Fruit fly (Drosophila melanogaster) whole organism, prepupa: Measurements from ENCODE around the gene Esyt2.

Experiments
- CG10631 ChIP-seq: fragments of 200-800 bp; sonication (Bioruptor generic); optimal IDR thresholded peaks from 2 replicates; lab custom pipeline; 2016; ENCODE audit warnings: missing biosample characterization, missing genetic modification characterization
- CG10669 ChIP-seq: fragments of 200-800 bp; sonication (Bioruptor generic); optimal IDR thresholded peaks from 3 replicates; lab custom pipeline; 2018; ENCODE audit warnings: missing biosample characterization, mild to moderate bottlenecking, missing genetic modification characterization, moderate library complexity
- CG11294 ChIP-seq: fragments of 200-800 bp; sonication (Bioruptor generic); IDR thresholded peaks from 2 replicates; pipeline ENCODE4 v1.3.6; 2022; ENCODE audit warnings: missing biosample characterization, missing genetic modification characterization
- CG11762 ChIP-seq: fragments of 200-800 bp; sonication (Bioruptor generic); optimal IDR thresholded peaks from 3 replicates; lab custom pipeline; 2016; ENCODE audit warnings: missing biosample characterization, missing genetic modification characterization; ENCODE audit not compliant: insufficient read depth
- CG15336 ChIP-seq: fragments of 200-800 bp; sonication (Bioruptor generic); IDR thresholded peaks from 2 replicates; pipeline ENCODE4 v1.3.6; 2022; ENCODE audit warnings: missing biosample characterization, missing genetic modification characterization
- CG1621 ChIP-seq: fragments of 200-800 bp; sonication (Bioruptor generic); optimal IDR thresholded peaks from 3 replicates; lab custom pipeline; 2018; ENCODE audit warnings: missing biosample characterization, mild to moderate bottlenecking, missing genetic modification characterization
- CG16779 ChIP-seq: fragments of 200-800 bp; sonication (Bioruptor generic); optimal IDR thresholded peaks from 3 replicates; lab custom pipeline; 2017; ENCODE audit warnings: missing biosample characterization, mild to moderate bottlenecking, missing genetic modification characterization
- CG3032 ChIP-seq: fragments of 200-800 bp; optimal IDR thresholded peaks from 2 replicates; lab custom pipeline; 2019; ENCODE audit warnings: missing biosample characterization, mild to moderate bottlenecking, missing genetic modification characterization, moderate library complexity
- CG31627 ChIP-seq: fragments of 200-800 bp; sonication (Bioruptor generic); optimal IDR thresholded peaks from 3 replicates; lab custom pipeline; 2016; ENCODE audit warnings: missing biosample characterization, missing genetic modification characterization
- CG32006 ChIP-seq: fragments of 200-800 bp; sonication (Bioruptor generic); optimal IDR thresholded peaks from 3 replicates; lab custom pipeline; 2017; ENCODE audit warnings: missing biosample characterization, mild to moderate bottlenecking, missing genetic modification characterization
- CG34406 ChIP-seq: fragments of 200-800 bp; sonication (Bioruptor generic); optimal IDR thresholded peaks from 3 replicates; lab custom pipeline; 2016; ENCODE audit warnings: missing biosample characterization, missing genetic modification characterization
- CG3919 ChIP-seq: fragments of 200-800 bp; sonication (Bioruptor generic); optimal IDR thresholded peaks from 3 replicates; lab custom pipeline; 2016; ENCODE audit warnings: missing biosample characterization, missing genetic modification characterization
- CG4318 ChIP-seq: fragments of 200-800 bp; sonication (Bioruptor generic); optimal IDR thresholded peaks from 3 replicates; lab custom pipeline; 2017; ENCODE audit warnings: missing biosample characterization, mild to moderate bottlenecking, missing genetic modification characterization
- CG6163 ChIP-seq: fragments of 200-800 bp; sonication (Bioruptor generic); IDR thresholded peaks from 3 replicates; pipeline ENCODE4 v1.3.6; 2022; ENCODE audit warnings: missing biosample characterization, missing genetic modification characterization
- CG6792 ChIP-seq: fragments of 200-800 bp; sonication (Bioruptor generic); optimal IDR thresholded peaks from 3 replicates; lab custom pipeline; 2016; ENCODE audit warnings: missing biosample characterization, missing genetic modification characterization
- CG6808 ChIP-seq: fragments of 200-800 bp; sonication (Bioruptor generic); optimal IDR thresholded peaks from 3 replicates; lab custom pipeline; 2017; ENCODE audit warnings: missing biosample characterization, missing genetic modification characterization, mild to moderate bottlenecking, moderate library complexity, missing genetic modification reagents
- CG7368 ChIP-seq: fragments of 200-800 bp; sonication (Bioruptor generic); optimal IDR thresholded peaks from 3 replicates; lab custom pipeline; 2016; ENCODE audit warnings: missing biosample characterization, missing genetic modification characterization
- CG8119 ChIP-seq: fragments of 200-800 bp; sonication (Bioruptor generic); IDR thresholded peaks from 3 replicates; pipeline ENCODE4 v1.3.6; 2022; ENCODE audit warnings: missing biosample characterization, missing genetic modification characterization
- CG8319 ChIP-seq: fragments of 200-800 bp; sonication (Bioruptor generic); optimal IDR thresholded peaks from 3 replicates; lab custom pipeline; 2016; ENCODE audit warnings: missing biosample characterization, missing genetic modification characterization
- Eip78C ChIP-seq: fragments of 200-800 bp; sonication (Bioruptor generic); peaks from one replicate; lab custom pipeline; 2016; ENCODE audit warnings: missing biosample characterization, missing genetic modification characterization
- Eip93F ChIP-seq: fragments of 200-800 bp; sonication (Bioruptor generic); optimal IDR thresholded peaks from 2 replicates; lab custom pipeline; 2016; ENCODE audit warnings: missing biosample characterization, mild to moderate bottlenecking, missing genetic modification characterization
- Ets21C ChIP-seq: fragments of 200-800 bp; sonication (Bioruptor generic); optimal IDR thresholded peaks from 3 replicates; lab custom pipeline; 2016; ENCODE audit warnings: missing biosample characterization, missing genetic modification characterization
- Ets96B ChIP-seq: fragments of 200-800 bp; optimal IDR thresholded peaks from 2 replicates; lab custom pipeline; 2019; ENCODE audit warnings: missing biosample characterization, mild to moderate bottlenecking, missing genetic modification characterization, moderate library complexity
- Hr38 ChIP-seq: sonication (Bioruptor generic); optimal IDR thresholded peaks from 2 replicates; lab custom pipeline; 2016; ENCODE audit warnings: missing biosample characterization, missing genetic modification characterization
- Hr39 ChIP-seq: fragments of 200-800 bp; sonication (Bioruptor generic); optimal IDR thresholded peaks from 2 replicates; lab custom pipeline; 2016; ENCODE audit warnings: missing biosample characterization, missing genetic modification characterization
- Met ChIP-seq: fragments of 200-800 bp; sonication (Bioruptor generic); optimal IDR thresholded peaks from 3 replicates; lab custom pipeline; 2016; ENCODE audit warnings: missing biosample characterization, missing genetic modification characterization
- Smox ChIP-seq: fragments of 200-800 bp; sonication (Bioruptor generic); optimal IDR thresholded peaks from 3 replicates; lab custom pipeline; 2016; ENCODE audit warnings: missing biosample characterization, missing genetic modification characterization
- Sox102F ChIP-seq: fragments of 200-800 bp; sonication (Bioruptor generic); optimal IDR thresholded peaks from 2 replicates; lab custom pipeline; 2016; ENCODE audit warnings: missing biosample characterization, mild to moderate bottlenecking, missing genetic modification characterization
- Sox14 ChIP-seq: fragments of 200-800 bp; sonication (Bioruptor generic); optimal IDR thresholded peaks from 3 replicates; lab custom pipeline; 2016; ENCODE audit warnings: missing biosample characterization, missing genetic modification characterization
- Sox15 ChIP-seq: fragments of 200-800 bp; sonication (Bioruptor generic); optimal IDR thresholded peaks from 3 replicates; lab custom pipeline; 2016; ENCODE audit warnings: missing biosample characterization, missing genetic modification characterization
- acj6 ChIP-seq: fragments of 200-800 bp; sonication (Bioruptor generic); optimal IDR thresholded peaks from 3 replicates; lab custom pipeline; 2016; ENCODE audit warnings: missing biosample characterization, missing genetic modification characterization
- cyc ChIP-seq: fragments of 200-800 bp; sonication (Bioruptor generic); optimal IDR thresholded peaks from 3 replicates; lab custom pipeline; 2016; ENCODE audit warnings: missing biosample characterization, missing genetic modification characterization
- esn ChIP-seq: fragments of 200-800 bp; sonication (Bioruptor generic); optimal IDR thresholded peaks from 2 replicates; lab custom pipeline; 2016; ENCODE audit warnings: missing biosample characterization, mild to moderate bottlenecking, missing genetic modification characterization, moderate library complexity
- fd59A ChIP-seq: fragments of 200-800 bp; sonication (Bioruptor generic); optimal IDR thresholded peaks from 2 replicates; lab custom pipeline; 2017; ENCODE audit warnings: missing biosample characterization, mild to moderate bottlenecking, missing genetic modification characterization, missing genetic modification reagents
- fkh ChIP-seq: fragments of 200-800 bp; sonication (Bioruptor generic); optimal IDR thresholded peaks from 3 replicates; lab custom pipeline; 2017; ENCODE audit warnings: missing biosample characterization, mild to moderate bottlenecking, missing genetic modification characterization, moderate library complexity
- lz ChIP-seq: fragments of 200-800 bp; sonication (Bioruptor generic); optimal IDR thresholded peaks from 3 replicates; lab custom pipeline; 2016; ENCODE audit warnings: missing biosample characterization, missing genetic modification characterization
- net ChIP-seq: fragments of 200-800 bp; sonication (Bioruptor generic); optimal IDR thresholded peaks from 3 replicates; lab custom pipeline; 2016; ENCODE audit warnings: missing biosample characterization, missing genetic modification characterization
- pdm3 ChIP-seq: fragments of 200-800 bp; sonication (Bioruptor generic); optimal IDR thresholded peaks from 3 replicates; lab custom pipeline; 2016; ENCODE audit warnings: missing biosample characterization, missing genetic modification characterization
- salr ChIP-seq, 2 experiments: fragments of 200-800 bp; sonication (Bioruptor generic); optimal IDR thresholded peaks; 3 replicates each; lab custom pipeline; 2016 to 2018; ENCODE audit warnings: missing biosample characterization in 2 of 2, missing genetic modification characterization in 2 of 2, mild to moderate bottlenecking in 1 of 2
- spab ChIP-seq: fragments of 200-800 bp; sonication (Bioruptor generic); optimal IDR thresholded peaks from 2 replicates; lab custom pipeline; 2017; ENCODE audit warnings: missing biosample characterization, mild to moderate bottlenecking, missing genetic modification characterization, missing genetic modification reagents
- ss ChIP-seq, 2 experiments: fragments of 200-800 bp; sonication (Bioruptor generic); optimal IDR thresholded peaks; 2 replicates in 1 of 2; 3 replicates in 1 of 2; lab custom pipeline; 2017 to 2018; ENCODE audit warnings: mild to moderate bottlenecking in 2 of 2, missing biosample characterization in 2 of 2, missing genetic modification characterization in 2 of 2, moderate library complexity in 1 of 2
- svp ChIP-seq: fragments of 200-800 bp; sonication (Bioruptor generic); peaks from one replicate; lab custom pipeline; 2016; ENCODE audit warnings: missing biosample characterization, missing genetic modification characterization
- topi ChIP-seq: fragments of 200-800 bp; sonication (Bioruptor generic); optimal IDR thresholded peaks from 3 replicates; lab custom pipeline; 2016; ENCODE audit warnings: missing biosample characterization, missing genetic modification characterization
- vri ChIP-seq: fragments of 200-800 bp; sonication (Bioruptor generic); optimal IDR thresholded peaks from 3 replicates; lab custom pipeline; 2016; ENCODE audit warnings: missing biosample characterization, mild to moderate bottlenecking, missing genetic modification characterization

Esyt2 gene

DNA sequence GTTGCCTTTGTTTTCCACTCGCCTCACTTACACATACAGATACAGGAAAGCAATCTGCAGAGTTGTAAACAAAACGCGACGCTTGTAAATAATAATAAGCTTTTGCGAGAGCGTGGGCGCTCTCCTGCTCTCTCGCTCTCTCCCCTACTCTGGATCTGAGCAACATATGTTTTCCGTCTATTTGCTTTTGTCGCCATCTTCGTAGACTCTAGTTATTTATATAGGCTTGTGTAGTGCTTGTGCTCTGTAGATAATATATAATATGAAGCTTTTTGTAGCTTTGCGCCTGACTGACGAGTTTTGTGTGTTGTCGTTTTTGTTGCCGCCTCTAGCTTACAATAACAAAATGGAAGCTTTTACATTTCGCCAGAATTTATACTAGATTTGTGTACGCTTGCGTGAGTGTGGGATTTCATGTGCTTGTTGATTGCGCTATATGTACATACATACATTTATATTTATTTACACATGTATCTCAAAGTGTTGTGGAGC is 21.3 kb downstream of the Esyt2 start (continued):
- peak; percentile 33 for TF ChIP-seq esn (GFP tag; lab: Kevin White, UChicago)
- TF ChIP-seq Met (GFP tag; lab: Kevin White, UChicago): peak; percentile 36
- peak; percentile 39 for TF ChIP-seq Sox14 (GFP tag; lab: Kevin White, UChicago)
- TF ChIP-seq CG3032 (tag; lab: Kevin White, UChicago): peak; percentile 10
- peak; percentile 85 for TF ChIP-seq Eip78C
- TF ChIP-seq acj6 (GFP tag; lab: Kevin White, UChicago): no peak
- TF ChIP-seq Smox (GFP tag; lab: Kevin White, UChicago): peak; percentile 12
- no peak for TF ChIP-seq CG32006 (GFP tag; lab: Kevin White, UChicago)

DNA sequence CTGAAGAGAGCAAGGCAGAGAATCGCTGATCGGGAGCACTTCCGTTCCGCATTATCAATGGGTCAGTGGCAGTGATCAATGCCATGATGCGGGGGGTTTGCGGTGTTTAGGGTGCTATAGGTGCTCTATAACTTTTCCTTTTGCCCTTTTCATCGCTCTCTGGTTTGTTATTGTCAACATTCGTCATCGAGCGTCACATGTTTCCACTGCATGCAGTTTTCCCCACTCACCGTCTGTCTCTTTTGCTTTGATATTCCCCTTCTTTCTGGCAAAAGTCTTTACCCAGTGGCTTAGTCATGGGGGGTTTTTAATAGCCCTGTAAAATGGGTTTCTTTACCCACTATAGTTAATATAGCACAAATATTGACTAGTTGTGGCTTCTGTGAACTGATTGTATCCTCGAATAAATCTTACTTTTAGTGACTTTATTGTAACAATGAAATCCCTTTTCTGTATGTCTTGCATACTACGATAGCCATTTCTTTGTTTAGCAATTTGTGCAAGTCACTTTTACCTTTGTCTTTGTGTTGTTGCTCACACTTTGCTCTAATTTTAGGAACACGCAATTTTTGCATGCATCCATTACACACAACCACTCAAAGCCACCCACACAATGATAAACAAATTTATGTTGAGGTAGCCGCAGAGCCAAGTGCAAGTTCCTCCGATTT is 22.4 kb downstream of the Esyt2 start:
- TF ChIP-seq fd59A (GFP tag; lab: Kevin White, UChicago): peak; percentile 11
- no peak for TF ChIP-seq CG7368 (GFP tag; lab: Kevin White, UChicago)
- TF ChIP-seq CG31627: no peak
- no peak for TF ChIP-seq vri (GFP tag; lab: Kevin White, UChicago)
- TF ChIP-seq CG11762 (GFP tag; lab: Kevin White, UChicago): no peak
- TF ChIP-seq Met (GFP tag; lab: Kevin White, UChicago): peak; percentile 7
- TF ChIP-seq CG11294 (GFP tag; lab: Robert Waterston, UW): no peak
- TF ChIP-seq Hr38: no peak
- no peak for TF ChIP-seq esn (GFP tag; lab: Kevin White, UChicago)
- TF ChIP-seq Ets96B (tag; lab: Kevin White, UChicago): no peak
- TF ChIP-seq salr (GFP tag; optimal IDR thresholded peaks at IDR 0.05; lab: Kevin White, UChicago): peak in 1 of 2 experiments; percentile 9
- no peak for TF ChIP-seq ss (GFP tag; optimal IDR thresholded peaks at IDR 0.05; lab: Kevin White, UChicago)
- TF ChIP-seq Sox15 (GFP tag; lab: Kevin White, UChicago): no peak
- peak; percentile 6; the same call in 1 of the 2 replicates for TF ChIP-seq CG15336
- TF ChIP-seq cyc (GFP tag; lab: Kevin White, UChicago): no peak
- TF ChIP-seq Eip78C: peak; percentile 83
- TF ChIP-seq Eip93F: no peak
- no peak for TF ChIP-seq CG10669 (GFP tag; lab: Kevin White, UChicago)
- TF ChIP-seq CG6792 (GFP tag; lab: Kevin White, UChicago): no peak
- TF ChIP-seq Hr39: no peak
- TF ChIP-seq CG3919: no peak
- TF ChIP-seq Sox14 (GFP tag; lab: Kevin White, UChicago): peak; percentile 64
- no peak for TF ChIP-seq CG16779 (tag; lab: Kevin White, UChicago)
- peak; percentile 41; the same call in 2 of the 3 replicates for TF ChIP-seq CG6163 (GFP tag; lab: Robert Waterston, UW)
- peak; percentile 69 for TF ChIP-seq svp (GFP tag; lab: Kevin White, UChicago)
- TF ChIP-seq net (GFP tag; lab: Kevin White, UChicago): no peak
- TF ChIP-seq CG10631 (GFP tag; lab: Kevin White, UChicago): no peak
- TF ChIP-seq, all 60 proteins: peak for 8

DNA sequence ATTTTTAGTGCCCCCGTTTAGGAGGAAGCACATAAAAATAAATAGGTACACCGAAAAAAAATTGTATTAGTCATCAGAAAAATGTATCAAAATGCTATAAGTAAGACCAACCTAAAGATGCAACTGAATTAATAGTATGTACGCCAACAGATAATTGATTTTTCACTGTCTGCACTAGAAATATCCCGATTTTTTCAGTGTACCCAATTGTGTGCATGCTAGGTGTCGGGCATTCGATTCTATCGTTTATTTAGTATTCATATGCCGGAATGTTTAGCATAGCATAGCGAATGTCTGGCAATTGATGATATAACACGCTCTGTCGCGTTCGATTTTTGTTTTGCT is 22.9 kb downstream of the Esyt2 start:
- TF ChIP-seq CG3919: peak; percentile 61
- TF ChIP-seq fkh (GFP tag; lab: Kevin White, UChicago): peak; percentile 26
- peak; percentile 59 for TF ChIP-seq CG32006 (GFP tag; lab: Kevin White, UChicago)
- TF ChIP-seq CG7368 (GFP tag; lab: Kevin White, UChicago): no peak
- TF ChIP-seq CG31627: peak; percentile 66
- peak; percentile 39 for TF ChIP-seq cyc (GFP tag; lab: Kevin White, UChicago)
- TF ChIP-seq CG8319 (GFP tag; lab: Kevin White, UChicago): no peak
- peak; percentile 83 for TF ChIP-seq Eip78C
- peak; percentile 21 for TF ChIP-seq lz (GFP tag; lab: Kevin White, UChicago)
- peak; percentile 75 for TF ChIP-seq CG8119 (GFP tag; lab: Robert Waterston, UW)
- TF ChIP-seq svp (GFP tag; lab: Kevin White, UChicago): peak; percentile 66
- TF ChIP-seq CG4318: peak; percentile 35
- peak; percentile 48 for TF ChIP-seq CG34406 (GFP tag; lab: Kevin White, UChicago)
- TF ChIP-seq pdm3: peak; percentile 61
- peak; percentile 61 for TF ChIP-seq acj6 (GFP tag; lab: Kevin White, UChicago)
- no peak for TF ChIP-seq fd59A (GFP tag; lab: Kevin White, UChicago)
- peak; percentile 55 for TF ChIP-seq Sox14 (GFP tag; lab: Kevin White, UChicago)
- no peak for TF ChIP-seq Eip93F
- TF ChIP-seq Hr38: no peak
- TF ChIP-seq Ets21C: peak; percentile 29
- TF ChIP-seq ss (GFP tag; optimal IDR thresholded peaks at IDR 0.05; lab: Kevin White, UChicago): no peak
- TF ChIP-seq Sox102F (GFP tag; lab: Kevin White, UChicago): no peak
- TF ChIP-seq topi (GFP tag; lab: Kevin White, UChicago): peak; percentile 56
- no peak for TF ChIP-seq CG6808 (GFP tag; lab: Kevin White, UChicago)
- TF ChIP-seq spab (GFP tag; lab: Kevin White, UChicago): no peak
- TF ChIP-seq CG1621 (tag; lab: Kevin White, UChicago): peak; percentile 14
- TF ChIP-seq Met (GFP tag; lab: Kevin White, UChicago): peak; percentile 42
- TF ChIP-seq Hr39: peak; percentile 67
- peak; percentile 20 for TF ChIP-seq Ets96B (tag; lab: Kevin White, UChicago)
